Fruit fly (Drosophila melanogaster) whole organism, embryonic: ENCODE results near the gene Zip88E.
A peak's percentile ranks its signal among the peaks of the same experiment; 100 is the strongest.

Experiments
- Ada2b ChIP-seq: fragments of 200-800 bp; sonication (Bioruptor generic); IDR thresholded peaks from 2 replicates; pipeline ENCODE4 v1.3.6; 2022; ENCODE audit warnings: missing biosample characterization, missing genetic modification characterization
- CG10321 ChIP-seq: fragments of 200-800 bp; sonication (Bioruptor generic); IDR thresholded peaks from 2 replicates; pipeline ENCODE4 v1.3.6; 2022; ENCODE audit warnings: missing biosample characterization, missing genetic modification characterization
- CG11696 ChIP-seq: fragments of 200-800 bp; sonication (Bioruptor generic); IDR thresholded peaks from 2 replicates; pipeline ENCODE4 v1.3.6; 2022; ENCODE audit warnings: missing biosample characterization, missing genetic modification characterization
- CG11723 ChIP-seq: fragments of 200-800 bp; sonication (Bioruptor generic); optimal IDR thresholded peaks from 2 replicates; lab custom pipeline; 2017; ENCODE audit warnings: missing biosample characterization, mild to moderate bottlenecking, missing genetic modification characterization
- CG14014 ChIP-seq: fragments of 200-800 bp; sonication (Bioruptor generic); IDR thresholded peaks from 2 replicates; pipeline ENCODE4 v1.3.6; 2022; ENCODE audit warnings: missing biosample characterization, missing genetic modification characterization
- CG14050 ChIP-seq: fragments of 200-800 bp; sonication (Bioruptor generic); IDR thresholded peaks from 3 replicates; pipeline ENCODE4 v1.3.6; 2022; ENCODE audit warnings: missing biosample characterization, missing genetic modification characterization
- CG1603 ChIP-seq: fragments of 200-800 bp; sonication (Bioruptor generic); optimal IDR thresholded peaks from 2 replicates; lab custom pipeline; 2019; ENCODE audit warnings: missing biosample characterization, mild to moderate bottlenecking, missing genetic modification characterization, moderate library complexity
- CG17361 ChIP-seq: fragments of 200-800 bp; sonication (Bioruptor generic); IDR thresholded peaks from 3 replicates; pipeline ENCODE4 v1.3.6; 2022; ENCODE audit warnings: missing biosample characterization, missing genetic modification characterization
- CG17385 ChIP-seq: fragments of 200-800 bp; sonication (Bioruptor generic); optimal IDR thresholded peaks from 3 replicates; lab custom pipeline; 2018; ENCODE audit warnings: missing biosample characterization, mild to moderate bottlenecking, missing genetic modification characterization
- CG17568 ChIP-seq: fragments of 200-800 bp; sonication (Bioruptor generic); optimal IDR thresholded peaks from 2 replicates; lab custom pipeline; 2018; ENCODE audit warnings: missing biosample characterization, mild to moderate bottlenecking, missing genetic modification characterization, moderate library complexity
- CG2120 ChIP-seq: fragments of 200-800 bp; sonication (Bioruptor generic); optimal IDR thresholded peaks from 3 replicates; lab custom pipeline; 2016; ENCODE audit warnings: missing biosample characterization, missing genetic modification characterization
- CG3281 ChIP-seq: fragments of 200-800 bp; sonication (Bioruptor generic); optimal IDR thresholded peaks from 3 replicates; lab custom pipeline; 2017; ENCODE audit warnings: missing biosample characterization, mild to moderate bottlenecking, missing genetic modification characterization
- CG3407 ChIP-seq: fragments of 200-800 bp; sonication (Bioruptor generic); optimal IDR thresholded peaks from 2 replicates; lab custom pipeline; 2018; ENCODE audit warnings: missing biosample characterization, mild to moderate bottlenecking, missing genetic modification characterization
- CG3726 ChIP-seq: fragments of 200-800 bp; sonication (Bioruptor generic); IDR thresholded peaks from 3 replicates; pipeline ENCODE4, ENCODE4 v1.3.6; 2022; ENCODE audit warnings: missing biosample characterization, missing genetic modification characterization
- CG42726 ChIP-seq: fragments of 200-800 bp; sonication (Bioruptor generic); IDR thresholded peaks from 2 replicates; pipeline ENCODE4 v1.3.6; 2022; ENCODE audit warnings: missing biosample characterization, missing genetic modification characterization; ENCODE audit not compliant: partially characterized antibody
- CG4730 ChIP-seq: fragments of 200-800 bp; sonication (Bioruptor generic); IDR thresholded peaks from 2 replicates; pipeline ENCODE4 v1.3.6; 2022; ENCODE audit warnings: missing biosample characterization, missing genetic modification characterization
- CG5180 ChIP-seq: fragments of 200-800 bp; sonication (Bioruptor generic); optimal IDR thresholded peaks from 3 replicates; lab custom pipeline; 2017; ENCODE audit warnings: missing biosample characterization, missing genetic modification characterization, mild to moderate bottlenecking, moderate library complexity, missing genetic modification reagents
- CG7839 ChIP-seq: fragments of 200-800 bp; sonication (Bioruptor generic); optimal IDR thresholded peaks from 3 replicates; lab custom pipeline; 2018; ENCODE audit warnings: missing biosample characterization, mild to moderate bottlenecking, missing genetic modification characterization, moderate library complexity
- CG8924 ChIP-seq: fragments of 200-800 bp; optimal IDR thresholded peaks from 3 replicates; lab custom pipeline; 2019; ENCODE audit warnings: missing biosample characterization, mild to moderate bottlenecking, missing genetic modification characterization, moderate library complexity
- CG9609 ChIP-seq: fragments of 200-800 bp; sonication (Bioruptor generic); optimal IDR thresholded peaks from 3 replicates; lab custom pipeline; 2016; ENCODE audit warnings: missing biosample characterization, missing genetic modification characterization
- CTCF ChIP-seq: fragments of 200-800 bp; sonication (Bioruptor generic); optimal IDR thresholded peaks from 2 replicates; lab custom pipeline; 2017; ENCODE audit warnings: missing biosample characterization, mild to moderate bottlenecking, missing genetic modification characterization, moderate library complexity
- Dbx ChIP-seq: fragments of 200-800 bp; sonication (Bioruptor generic); IDR thresholded peaks from 3 replicates; pipeline ENCODE4 v1.3.6; 2022; ENCODE audit warnings: missing biosample characterization, missing genetic modification characterization
- Deaf1 ChIP-seq: fragments of 200-800 bp; optimal IDR thresholded peaks from 3 replicates; lab custom pipeline; 2019; ENCODE audit warnings: missing biosample characterization, mild to moderate bottlenecking, missing genetic modification characterization, moderate library complexity
- Dp ChIP-seq: fragments of 200-800 bp; sonication (Bioruptor generic); optimal IDR thresholded peaks from 2 replicates; lab custom pipeline; 2018; ENCODE audit warnings: missing biosample characterization, mild to moderate bottlenecking, missing genetic modification characterization, moderate library complexity
- GATAe ChIP-seq: fragments of 200-800 bp; sonication (Bioruptor generic); conservative IDR thresholded peaks from 2 replicates; pipeline ENCODE4 v1.3.6; 2022; ENCODE audit warnings: missing biosample characterization, missing genetic modification characterization
- Hmx ChIP-seq: fragments of 200-800 bp; sonication (Bioruptor generic); optimal IDR thresholded peaks from 2 replicates; lab custom pipeline; 2016; ENCODE audit warnings: missing biosample characterization, missing genetic modification characterization
- Lhr ChIP-seq: fragments of 200-800 bp; sonication (Bioruptor generic); optimal IDR thresholded peaks from 3 replicates; lab custom pipeline; 2017; ENCODE audit warnings: mild to moderate bottlenecking, missing biosample characterization, missing genetic modification reagents, missing genetic modification characterization
- Lim3 ChIP-seq: fragments of 200-800 bp; sonication (Bioruptor generic); IDR thresholded peaks from 2 replicates; pipeline ENCODE4 v1.3.6; 2022; ENCODE audit warnings: missing biosample characterization, missing genetic modification characterization
- MBD-R2 ChIP-seq: fragments of 200-800 bp; sonication (Bioruptor generic); IDR thresholded peaks from 2 replicates; pipeline ENCODE4 v1.3.6; 2022; ENCODE audit warnings: missing biosample characterization, missing genetic modification characterization
- Max ChIP-seq: fragments of 200-800 bp; sonication (Bioruptor generic); optimal IDR thresholded peaks from 2 replicates; lab custom pipeline; 2016; ENCODE audit warnings: missing biosample characterization, mild to moderate bottlenecking, missing genetic modification characterization
- Neu2 ChIP-seq: fragments of 200-800 bp; sonication (Bioruptor generic); optimal IDR thresholded peaks from 3 replicates; lab custom pipeline; 2016; ENCODE audit warnings: missing biosample characterization, missing genetic modification characterization, borderline replicate concordance
- Taf1 ChIP-seq: fragments of 200-800 bp; sonication (Bioruptor generic); IDR thresholded peaks from 2 replicates; pipeline ENCODE4 v1.3.6; 2022; ENCODE audit warnings: missing biosample characterization, missing genetic modification characterization
- bcd ChIP-seq: fragments of 200-800 bp; sonication (Bioruptor generic); optimal IDR thresholded peaks from 2 replicates; lab custom pipeline; 2017; ENCODE audit warnings: missing biosample characterization, mild to moderate bottlenecking, missing genetic modification characterization
- bigmax ChIP-seq: fragments of 200-800 bp; sonication (Bioruptor generic); optimal IDR thresholded peaks from 2 replicates; lab custom pipeline; 2018; ENCODE audit warnings: missing biosample characterization, mild to moderate bottlenecking, missing genetic modification characterization
- croc ChIP-seq: fragments of 200-800 bp; sonication (Bioruptor generic); conservative IDR thresholded peaks from 3 replicates; pipeline ENCODE4 v1.3.6; 2022; ENCODE audit warnings: missing biosample characterization, missing genetic modification characterization
- dm ChIP-seq: fragments of 200-800 bp; sonication (Bioruptor generic); optimal IDR thresholded peaks from 3 replicates; lab custom pipeline; 2016; ENCODE audit warnings: missing biosample characterization, missing genetic modification characterization
- ewg ChIP-seq: fragments of 200-800 bp; sonication (Bioruptor generic); optimal IDR thresholded peaks from 3 replicates; lab custom pipeline; 2017; ENCODE audit warnings: mild to moderate bottlenecking, missing biosample characterization, missing genetic modification reagents, missing genetic modification characterization
- eyg ChIP-seq: fragments of 200-800 bp; sonication (Bioruptor generic); optimal IDR thresholded peaks from 3 replicates; lab custom pipeline; 2016; ENCODE audit warnings: missing biosample characterization, missing genetic modification characterization
- grn ChIP-seq: fragments of 200-800 bp; sonication (Bioruptor generic); optimal IDR thresholded peaks from 3 replicates; lab custom pipeline; 2017; ENCODE audit warnings: missing biosample characterization, missing genetic modification characterization
- hbn ChIP-seq: fragments of 200-800 bp; sonication (Bioruptor generic); IDR thresholded peaks from 2 replicates; pipeline ENCODE4 v1.3.6; 2022; ENCODE audit warnings: missing biosample characterization, missing genetic modification characterization; ENCODE audit not compliant: partially characterized antibody
- ken ChIP-seq: fragments of 200-800 bp; sonication (Bioruptor generic); IDR thresholded peaks from 3 replicates; pipeline ENCODE4 v1.3.6; 2022; ENCODE audit warnings: missing biosample characterization, missing genetic modification characterization
- mld ChIP-seq: fragments of 200-800 bp; sonication (Bioruptor generic); IDR thresholded peaks from 3 replicates; pipeline ENCODE4 v1.3.6; 2022; ENCODE audit warnings: missing biosample characterization, missing genetic modification characterization; ENCODE audit not compliant: partially characterized antibody
- psq ChIP-seq: fragments of 200-800 bp; sonication (Bioruptor generic); optimal IDR thresholded peaks from 2 replicates; lab custom pipeline; 2017; ENCODE audit warnings: missing biosample characterization, missing genetic modification characterization
- salm ChIP-seq: fragments of 200-800 bp; sonication (Bioruptor generic); optimal IDR thresholded peaks from 2 replicates; lab custom pipeline; 2018; ENCODE audit warnings: missing biosample characterization, mild to moderate bottlenecking, missing genetic modification characterization
- seq ChIP-seq: fragments of 200-800 bp; sonication (Bioruptor generic); IDR thresholded peaks from 2 replicates; pipeline ENCODE4 v1.3.6; 2022; ENCODE audit warnings: missing biosample characterization, missing genetic modification characterization
- stc ChIP-seq: fragments of 200-800 bp; sonication (Bioruptor generic); IDR thresholded peaks from 2 replicates; pipeline ENCODE4 v1.3.6; 2022; ENCODE audit warnings: missing biosample characterization, missing genetic modification characterization
- tap ChIP-seq: fragments of 200-800 bp; optimal IDR thresholded peaks from 3 replicates; lab custom pipeline; 2019; ENCODE audit warnings: missing biosample characterization, mild to moderate bottlenecking, missing genetic modification characterization, moderate library complexity
- tna ChIP-seq: fragments of 200-800 bp; sonication (Bioruptor generic); IDR thresholded peaks from 2 replicates; pipeline ENCODE4 v1.3.6; 2022; ENCODE audit warnings: missing biosample characterization, missing genetic modification characterization; ENCODE audit not compliant: partially characterized antibody
- wor ChIP-seq: fragments of 200-800 bp; sonication (Bioruptor generic); IDR thresholded peaks from 2 replicates; pipeline ENCODE4 v1.3.6; 2022; ENCODE audit warnings: missing biosample characterization, missing genetic modification characterization

Zip88E gene

DNA sequence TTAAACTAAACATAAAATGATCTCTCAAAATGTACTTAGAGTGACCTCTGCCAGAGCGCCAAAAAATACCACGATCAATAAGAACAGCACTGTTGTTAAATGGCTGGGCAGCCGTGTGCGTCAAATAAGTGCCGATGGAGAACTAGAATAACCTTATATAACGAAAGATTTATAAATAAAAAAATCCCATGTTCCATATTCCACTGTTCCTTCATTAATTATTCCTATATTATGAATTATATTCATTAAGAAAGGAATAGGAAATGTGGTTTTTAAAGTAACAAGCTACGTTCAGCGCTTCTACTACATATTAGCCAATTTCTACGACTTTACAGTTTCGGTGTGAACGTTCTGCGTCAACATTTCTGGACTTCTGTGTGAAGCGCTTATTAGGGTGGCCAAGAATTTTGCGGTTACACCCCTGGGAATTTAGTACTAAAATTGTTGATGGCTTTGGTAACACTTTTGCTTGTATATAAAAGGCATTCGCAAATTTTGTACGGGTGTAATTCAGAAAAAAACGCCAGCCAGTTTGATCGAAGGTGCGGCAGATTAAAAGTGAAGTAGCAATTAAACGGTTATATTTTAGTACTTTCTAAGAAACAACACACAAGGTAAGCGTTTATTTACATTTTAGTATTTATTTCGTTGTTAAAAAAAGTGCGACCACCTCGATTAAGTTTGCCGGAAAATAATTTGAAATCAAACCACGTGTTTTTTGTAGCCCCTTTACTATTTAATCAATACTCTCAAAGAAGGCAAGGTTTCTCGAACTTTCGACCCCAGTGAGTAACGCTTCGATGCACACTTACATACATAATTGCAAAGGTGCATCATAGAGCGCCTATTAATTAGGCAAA lies 26.0 kb upstream of the Zip88E start, which contains the start of the genes tefu and Hsc70-4 (continued):
- TF ChIP-seq CG7839 (tag; lab: Kevin White, UChicago) (peak; percentile 76), CG10321 (GFP tag; lab: Robert Waterston, UW) (0 out of 2 replicates have a peak, but pooled peaks have one; percentile 49), hbn (no peak), MBD-R2 (GFP tag; lab: Robert Waterston, UW) (peak; percentile 58), wor (GFP tag; lab: Robert Waterston, UW) (peak; percentile 60), tna (GFP tag; lab: Robert Waterston, UW) (peak; percentile 31; the same call in 1 of the 2 replicates), salm (peak; percentile 6), CG9609 (GFP tag; lab: Kevin White, UChicago) (peak; percentile 73), CG2120 (peak; percentile 84), CG17385 (GFP tag; lab: Kevin White, UChicago) (peak; percentile 61), CG3726 (GFP tag; lab: Robert Waterston, UW) (peak; percentile 75; the same call in 2 of the 3 replicates), Neu2 (GFP tag; lab: Kevin White, UChicago) (no peak), CG1603 (tag; lab: Kevin White, UChicago) (peak; percentile 80), bcd (peak; percentile 85), CG14014 (GFP tag; lab: Robert Waterston, UW) (peak; percentile 61; the same call in 1 of the 2 replicates), bigmax (GFP tag; lab: Kevin White, UChicago) (no peak), croc (GFP tag; lab: Robert Waterston, UW) (peak; percentile 49; the same call in 2 of the 3 replicates), Dbx (GFP tag; lab: Robert Waterston, UW) (peak; percentile 74), CG3407 (GFP tag; lab: Kevin White, UChicago) (peak; percentile 34), Dp (GFP tag; lab: Kevin White, UChicago) (peak; percentile 69), tap (tag; lab: Kevin White, UChicago) (no peak), seq (GFP tag; lab: Robert Waterston, UW) (peak; percentile 63), CG17361 (GFP tag; lab: Robert Waterston, UW) (peak; percentile 91), CG17568 (GFP tag; lab: Kevin White, UChicago) (no peak), Hmx (GFP tag; lab: Kevin White, UChicago) (no peak), CG4730 (GFP tag; lab: Robert Waterston, UW) (peak; percentile 63), psq (GFP tag; lab: Kevin White, UChicago) (no peak), Lhr (peak; percentile 95), Taf1 (no peak; the same call in 1 of the 2 replicates), CG11723 (peak; percentile 69), Lim3 (GFP tag; lab: Robert Waterston, UW) (no peak), ewg (peak; percentile 60), grn (no peak), ken (GFP tag; lab: Robert Waterston, UW) (peak; percentile 81), Deaf1 (tag; lab: Kevin White, UChicago) (no peak), CG42726 (GFP tag; lab: Robert Waterston, UW) (peak; percentile 68), dm (peak; percentile 61), mld (no peak), eyg (GFP tag; lab: Kevin White, UChicago) (no peak), Max (peak; percentile 54), CG14050 (peak; percentile 53; the same call in 2 of the 3 replicates), CG5180 (GFP tag; lab: Kevin White, UChicago) (no peak), CG11696 (peak; percentile 58), GATAe (GFP tag; lab: Robert Waterston, UW) (no peak), CG8924 (tag; lab: Kevin White, UChicago) (peak; percentile 46), CG3281 (GFP tag; lab: Kevin White, UChicago) (peak; percentile 44), stc (GFP tag; lab: Robert Waterston, UW) (0 out of 2 replicates have a peak, but pooled peaks have one; percentile 29), Ada2b (GFP tag; lab: Robert Waterston, UW) (peak; percentile 75), CTCF (GFP tag; lab: Kevin White, UChicago) (no peak)
